Fruit fly (Drosophila melanogaster) whole organism, embryonic: ENCODE measurements around the gene Lcp65Ag2.

Source experiments
- Ada2b ChIP-seq: fragments of 200-800 bp; sonication (Bioruptor generic); IDR thresholded peaks from 2 replicates; pipeline ENCODE4 v1.3.6; 2022; ENCODE audit warnings: missing biosample characterization, missing genetic modification characterization
- Asciz ChIP-seq: fragments of 200-800 bp; sonication (Bioruptor generic); optimal IDR thresholded peaks from 2 replicates; lab custom pipeline; 2017; ENCODE audit warnings: missing biosample characterization, mild to moderate bottlenecking, missing genetic modification characterization, missing genetic modification reagents
- CG10431 ChIP-seq: fragments of 200-800 bp; sonication (Bioruptor generic); optimal IDR thresholded peaks from 3 replicates; lab custom pipeline; 2018; ENCODE audit warnings: missing biosample characterization, mild to moderate bottlenecking, missing genetic modification characterization
- CG10462 ChIP-seq: fragments of 200-800 bp; sonication (Bioruptor generic); optimal IDR thresholded peaks from 2 replicates; lab custom pipeline; 2016; ENCODE audit warnings: missing biosample characterization, missing genetic modification characterization
- CG10979 ChIP-seq: fragments of 200-800 bp; sonication (Bioruptor generic); optimal IDR thresholded peaks from 2 replicates; lab custom pipeline; 2018; ENCODE audit warnings: missing biosample characterization, mild to moderate bottlenecking, missing genetic modification characterization, moderate library complexity
- CG11456 ChIP-seq: fragments of 200-800 bp; sonication (Bioruptor generic); IDR thresholded peaks from 3 replicates; pipeline ENCODE4 v1.3.6; 2022; ENCODE audit warnings: missing biosample characterization, missing genetic modification characterization
- CG14710 ChIP-seq: fragments of 200-800 bp; sonication (Bioruptor generic); optimal IDR thresholded peaks from 3 replicates; lab custom pipeline; 2019; ENCODE audit warnings: missing biosample characterization, mild to moderate bottlenecking, missing genetic modification characterization, moderate library complexity
- CG15073 ChIP-seq: fragments of 200-800 bp; sonication (Bioruptor generic); optimal IDR thresholded peaks from 2 replicates; lab custom pipeline; 2016; ENCODE audit warnings: missing biosample characterization, missing genetic modification characterization
- CG17612 ChIP-seq: fragments of 200-800 bp; sonication (Bioruptor generic); IDR thresholded peaks from 2 replicates; pipeline ENCODE4 v1.3.6; 2022; ENCODE audit warnings: missing biosample characterization, missing genetic modification characterization
- CG18476 ChIP-seq: fragments of 200-800 bp; sonication (Bioruptor generic); optimal IDR thresholded peaks from 2 replicates; lab custom pipeline; 2016; ENCODE audit warnings: missing biosample characterization, mild to moderate bottlenecking, missing genetic modification characterization
- CG2120 ChIP-seq: fragments of 200-800 bp; sonication (Bioruptor generic); optimal IDR thresholded peaks from 3 replicates; lab custom pipeline; 2016; ENCODE audit warnings: missing biosample characterization, missing genetic modification characterization
- CG30431 ChIP-seq: fragments of 200-800 bp; sonication (Bioruptor generic); optimal IDR thresholded peaks from 2 replicates; lab custom pipeline; 2017; ENCODE audit warnings: missing biosample characterization, missing genetic modification characterization
- CG31388 ChIP-seq: fragments of 200-800 bp; sonication (Bioruptor generic); optimal IDR thresholded peaks from 2 replicates; lab custom pipeline; 2016; ENCODE audit warnings: missing biosample characterization, missing genetic modification characterization
- CG31441 ChIP-seq: fragments of 200-800 bp; sonication (Bioruptor generic); IDR thresholded peaks from 2 replicates; pipeline ENCODE4 v1.3.6; 2022; ENCODE audit warnings: missing biosample characterization, missing genetic modification characterization
- CG33213 ChIP-seq: fragments of 200-800 bp; sonication (Bioruptor generic); optimal IDR thresholded peaks from 3 replicates; lab custom pipeline; 2016; ENCODE audit warnings: missing biosample characterization, missing genetic modification characterization
- CG3407 ChIP-seq: fragments of 200-800 bp; sonication (Bioruptor generic); optimal IDR thresholded peaks from 2 replicates; lab custom pipeline; 2018; ENCODE audit warnings: missing biosample characterization, mild to moderate bottlenecking, missing genetic modification characterization
- CG34422 ChIP-seq: fragments of 200-800 bp; sonication (Bioruptor generic); IDR thresholded peaks from 3 replicates; pipeline ENCODE4 v1.3.6; 2022; ENCODE audit warnings: missing biosample characterization, missing genetic modification characterization
- CG4328 ChIP-seq: fragments of 200-800 bp; sonication (Bioruptor generic); optimal IDR thresholded peaks from 3 replicates; lab custom pipeline; 2017; ENCODE audit warnings: missing biosample characterization, missing genetic modification reagents, missing genetic modification characterization
- CG7745 ChIP-seq: fragments of 200-800 bp; sonication (Bioruptor generic); optimal IDR thresholded peaks from 2 replicates; lab custom pipeline; 2018; ENCODE audit warnings: missing biosample characterization, mild to moderate bottlenecking, missing genetic modification characterization, moderate library complexity
- CG7839 ChIP-seq: fragments of 200-800 bp; sonication (Bioruptor generic); optimal IDR thresholded peaks from 3 replicates; lab custom pipeline; 2018; ENCODE audit warnings: missing biosample characterization, mild to moderate bottlenecking, missing genetic modification characterization, moderate library complexity
- CG8290 ChIP-seq, 3 experiments: fragments of 200-800 bp; sonication (Bioruptor generic); optimal IDR thresholded peaks; 2 replicates each; lab custom pipeline; 2016 to 2019; ENCODE audit warnings: missing biosample characterization in 3 of 3, missing genetic modification characterization in 3 of 3, mild to moderate bottlenecking in 2 of 3, moderate library complexity in 1 of 3
- Chrac-16 ChIP-seq: fragments of 200-800 bp; sonication (Bioruptor generic); optimal IDR thresholded peaks from 3 replicates; lab custom pipeline; 2016; ENCODE audit warnings: missing biosample characterization, missing genetic modification characterization
- Deaf1 ChIP-seq: fragments of 200-800 bp; optimal IDR thresholded peaks from 3 replicates; lab custom pipeline; 2019; ENCODE audit warnings: missing biosample characterization, mild to moderate bottlenecking, missing genetic modification characterization, moderate library complexity
- Poxn ChIP-seq: fragments of 200-800 bp; sonication (Bioruptor generic); IDR thresholded peaks from 2 replicates; pipeline ENCODE4 v1.3.6; 2022; ENCODE audit warnings: missing biosample characterization, missing genetic modification characterization
- Side ChIP-seq: fragments of 200-800 bp; sonication (Bioruptor generic); optimal IDR thresholded peaks from 2 replicates; lab custom pipeline; 2016; ENCODE audit warnings: missing biosample characterization, missing genetic modification characterization
- Taf1 ChIP-seq: fragments of 200-800 bp; sonication (Bioruptor generic); IDR thresholded peaks from 2 replicates; pipeline ENCODE4 v1.3.6; 2022; ENCODE audit warnings: missing biosample characterization, missing genetic modification characterization
- Tbp ChIP-seq: fragments of >200 bp; optimal IDR thresholded peaks from 2 replicates; lab custom pipeline; 2018; ENCODE audit warnings: missing biosample characterization, missing genetic modification characterization
- ci ChIP-seq: fragments of 200-800 bp; sonication (Bioruptor generic); IDR thresholded peaks from 3 replicates; pipeline ENCODE4 v1.3.6; 2022; ENCODE audit warnings: missing biosample characterization, missing genetic modification characterization
- dysf ChIP-seq: fragments of 200-800 bp; sonication (Bioruptor generic); IDR thresholded peaks from 3 replicates; pipeline ENCODE4 v1.3.6; 2022; ENCODE audit warnings: missing biosample characterization, missing genetic modification characterization
- grau ChIP-seq: fragments of 200-800 bp; optimal IDR thresholded peaks from 3 replicates; lab custom pipeline; 2019; ENCODE audit warnings: missing biosample characterization, mild to moderate bottlenecking, missing genetic modification characterization, moderate library complexity
- gro ChIP-seq: fragments of 200-800 bp; sonication (Bioruptor generic); optimal IDR thresholded peaks from 2 replicates; lab custom pipeline; 2016; ENCODE audit warnings: missing biosample characterization, missing genetic modification characterization
- hth ChIP-seq: fragments of >200 bp; optimal IDR thresholded peaks from 2 replicates; lab custom pipeline; 2017; ENCODE audit warnings: inconsistent platforms
- lab ChIP-seq: fragments of 200-800 bp; sonication (Bioruptor generic); optimal IDR thresholded peaks from 3 replicates; lab custom pipeline; 2017; ENCODE audit warnings: missing biosample characterization, missing genetic modification characterization, mild to moderate bottlenecking, moderate library complexity, missing genetic modification reagents
- lov ChIP-seq, 2 experiments: fragments of 200-800 bp in 1 of 2; fragments of >200 bp in 1 of 2; sonication (Bioruptor generic) in 1 of 2; IDR thresholded peaks in 1 of 2; optimal IDR thresholded peaks in 1 of 2; 2 replicates in 1 of 2; 3 replicates in 1 of 2; pipeline versions ENCODE4 v1.3.6 to Lab custom; 2017 to 2022; ENCODE audit warnings: missing biosample characterization in 1 of 2, missing genetic modification characterization in 1 of 2
- maf-S ChIP-seq: fragments of 200-800 bp; sonication (Bioruptor generic); optimal IDR thresholded peaks from 2 replicates; lab custom pipeline; 2016; ENCODE audit warnings: missing biosample characterization, missing genetic modification characterization
- mirr ChIP-seq: fragments of 200-800 bp; sonication (Bioruptor generic); optimal IDR thresholded peaks from 3 replicates; lab custom pipeline; 2018; ENCODE audit warnings: missing biosample characterization, mild to moderate bottlenecking, missing genetic modification characterization
- org-1 ChIP-seq: fragments of 200-800 bp; sonication (Bioruptor generic); optimal IDR thresholded peaks from 2 replicates; lab custom pipeline; 2017; ENCODE audit warnings: missing biosample characterization, missing genetic modification characterization
- otp ChIP-seq: fragments of 200-800 bp; sonication (Bioruptor generic); IDR thresholded peaks from 3 replicates; pipeline ENCODE4, ENCODE4 v1.3.6; 2022; ENCODE audit warnings: missing biosample characterization, missing genetic modification characterization
- pan ChIP-seq, 4 experiments: fragments of >200 bp in 3 of 4; fragments of 200-800 bp in 1 of 4; sonication (Bioruptor generic) in 1 of 4; optimal IDR thresholded peaks in 3 of 4; IDR thresholded peaks in 1 of 4; 2 replicates each; pipeline versions ENCODE4 v1.3.6 to Lab custom; 2017 to 2022; ENCODE audit warnings: missing biosample characterization in 2 of 4, missing genetic modification characterization in 2 of 4, mixed read lengths in 1 of 4
- pfk ChIP-seq: fragments of 200-800 bp; sonication (Bioruptor generic); optimal IDR thresholded peaks from 2 replicates; lab custom pipeline; 2018; ENCODE audit warnings: missing biosample characterization, mild to moderate bottlenecking, missing genetic modification characterization, moderate library complexity
- pho ChIP-seq: fragments of 200-800 bp; sonication (Bioruptor generic); optimal IDR thresholded peaks from 2 replicates; lab custom pipeline; 2016; ENCODE audit warnings: missing biosample characterization, missing genetic modification characterization
- phol ChIP-seq: fragments of 200-800 bp; sonication (Bioruptor generic); optimal IDR thresholded peaks from 3 replicates; lab custom pipeline; 2018; ENCODE audit warnings: missing biosample characterization, mild to moderate bottlenecking, missing genetic modification characterization, moderate library complexity
- psq ChIP-seq: fragments of 200-800 bp; sonication (Bioruptor generic); optimal IDR thresholded peaks from 2 replicates; lab custom pipeline; 2017; ENCODE audit warnings: missing biosample characterization, missing genetic modification characterization
- repo ChIP-seq: fragments of 200-800 bp; sonication (Bioruptor generic); optimal IDR thresholded peaks from 2 replicates; lab custom pipeline; 2016; ENCODE audit warnings: missing biosample characterization, missing genetic modification characterization
- sens-2 ChIP-seq: fragments of 200-800 bp; sonication (Bioruptor generic); IDR thresholded peaks from 2 replicates; pipeline ENCODE4 v1.3.6; 2022; ENCODE audit warnings: missing biosample characterization, missing genetic modification characterization
- sisA ChIP-seq: fragments of 200-800 bp; sonication (Bioruptor generic); IDR thresholded peaks from 2 replicates; pipeline ENCODE4 v1.3.6; 2022; ENCODE audit warnings: missing biosample characterization, missing genetic modification characterization
- stwl ChIP-seq: fragments of 200-800 bp; sonication (Bioruptor generic); optimal IDR thresholded peaks from 3 replicates; lab custom pipeline; 2018; ENCODE audit warnings: missing biosample characterization, mild to moderate bottlenecking, missing genetic modification characterization, moderate library complexity
- tgo ChIP-seq: fragments of 200-800 bp; sonication (Bioruptor generic); IDR thresholded peaks from 3 replicates; pipeline ENCODE4 v1.3.6; 2022; ENCODE audit warnings: missing biosample characterization, missing genetic modification characterization
- tio ChIP-seq: fragments of 200-800 bp; sonication (Bioruptor generic); optimal IDR thresholded peaks from 2 replicates; lab custom pipeline; 2017; ENCODE audit warnings: missing biosample characterization, missing genetic modification characterization, inconsistent platforms
- unpg ChIP-seq: fragments of 200-800 bp; sonication (Bioruptor generic); optimal IDR thresholded peaks from 3 replicates; lab custom pipeline; 2018; ENCODE audit warnings: missing biosample characterization, mild to moderate bottlenecking, missing genetic modification characterization, moderate library complexity

The Lcp65Ag2 gene

DNA sequence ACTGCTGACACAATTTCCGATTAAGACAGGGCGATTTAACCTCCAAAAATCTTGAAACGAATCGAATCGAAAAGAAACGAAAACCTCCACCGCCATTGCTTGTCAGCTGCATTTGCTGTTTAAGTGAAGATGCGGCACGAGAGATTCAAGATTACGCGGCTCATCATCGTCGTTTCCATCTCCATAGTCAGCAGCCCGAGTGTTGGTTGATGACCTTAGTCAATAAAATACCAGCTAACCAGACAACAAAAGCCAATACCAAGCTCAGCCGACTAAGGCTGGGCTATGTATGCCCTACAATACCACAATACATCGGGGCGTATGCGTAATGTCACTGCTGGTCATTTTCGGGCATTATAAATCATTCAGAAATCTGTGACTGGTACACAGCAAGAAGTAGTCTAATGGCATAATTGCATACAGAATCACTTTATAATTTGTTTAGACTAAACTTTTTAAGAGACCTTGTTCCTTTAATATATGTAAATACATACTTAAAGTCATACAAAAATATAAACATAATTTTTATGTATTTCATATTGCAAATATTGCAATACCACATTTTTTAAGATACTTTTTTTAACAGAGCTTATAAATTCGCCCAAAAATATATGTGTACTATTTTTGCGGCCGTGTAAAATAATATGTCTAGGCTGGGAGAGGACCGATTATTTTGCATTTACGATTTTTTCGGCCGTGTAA is 7.5 kb upstream of the Lcp65Ag2 start (continued):
- TF ChIP-seq pan (optimal IDR thresholded peaks at IDR 0.05; lab: Kevin White, UChicago) = no peak
- no peak for TF ChIP-seq pan (GFP tag; optimal IDR thresholded peaks at IDR 0.05 in 1 of 2, IDR thresholded peaks at IDR 0.05 in 1 of 2)
- no peak for TF ChIP-seq Chrac-16 (GFP tag; lab: Kevin White, UChicago)
- TF ChIP-seq hth (lab: Kevin White, UChicago) = no peak
- TF ChIP-seq Asciz (GFP tag; lab: Kevin White, UChicago) = no peak
- TF ChIP-seq CG15073 (GFP tag; lab: Kevin White, UChicago) = no peak
- no peak for TF ChIP-seq CG10431
- no peak for TF ChIP-seq CG14710 (tag; lab: Kevin White, UChicago)
- TF ChIP-seq grau = peak; percentile 20
- no peak for TF ChIP-seq Taf1
- no peak for TF ChIP-seq CG3407 (GFP tag; lab: Kevin White, UChicago)
- no peak for TF ChIP-seq Poxn (GFP tag; lab: Robert Waterston, UW)
- no peak for TF ChIP-seq phol (tag; lab: Kevin White, UChicago)
- TF ChIP-seq dysf = peak; percentile 45; the same call in 1 of the 3 replicates
- no peak for TF ChIP-seq CG31388 (GFP tag; lab: Kevin White, UChicago)
- TF ChIP-seq ci (GFP tag; lab: Robert Waterston, UW) = no peak
- TF ChIP-seq mirr (GFP tag; lab: Kevin White, UChicago) = no peak
- no peak for TF ChIP-seq stwl (tag; lab: Kevin White, UChicago)
- no peak for TF ChIP-seq CG10979 (tag; lab: Kevin White, UChicago)
- TF ChIP-seq CG34422 (GFP tag; lab: Robert Waterston, UW) = no peak
- TF ChIP-seq pho (GFP tag; lab: Kevin White, UChicago) = no peak
- no peak for TF ChIP-seq Ada2b (GFP tag; lab: Robert Waterston, UW)
- TF ChIP-seq CG10462 (GFP tag; lab: Kevin White, UChicago) = no peak
- TF ChIP-seq pfk (GFP tag; lab: Kevin White, UChicago) = no peak
- TF ChIP-seq maf-S (GFP tag; lab: Kevin White, UChicago) = no peak
- TF ChIP-seq repo (GFP tag; lab: Kevin White, UChicago) = no peak
- no peak for TF ChIP-seq sisA
- TF ChIP-seq unpg (GFP tag; lab: Kevin White, UChicago) = peak; percentile 0
- no peak for TF ChIP-seq gro (GFP tag; lab: Kevin White, UChicago)
- peak; percentile 14; the same call in 1 of the 3 replicates for TF ChIP-seq tgo (GFP tag; lab: Robert Waterston, UW)
- TF ChIP-seq CG2120 (GFP tag; lab: Kevin White, UChicago) = no peak
- no peak for TF ChIP-seq Tbp
- TF ChIP-seq tio = no peak
- no peak for TF ChIP-seq CG17612 (GFP tag; lab: Robert Waterston, UW)
- TF ChIP-seq CG30431 (GFP tag; lab: Kevin White, UChicago) = no peak
- TF ChIP-seq otp (GFP tag; lab: Robert Waterston, UW) = 0 out of 3 replicates have a peak, but pooled peaks have one; percentile 10
- no peak for TF ChIP-seq CG7745 (tag; lab: Kevin White, UChicago)
- no peak for TF ChIP-seq sens-2 (GFP tag; lab: Robert Waterston, UW)
- no peak for TF ChIP-seq psq (GFP tag; lab: Kevin White, UChicago)
- TF ChIP-seq CG18476 (GFP tag; lab: Kevin White, UChicago) = no peak
- TF ChIP-seq CG33213 = no peak
- TF ChIP-seq CG4328 (GFP tag; lab: Kevin White, UChicago) = no peak
- no peak for TF ChIP-seq org-1
- no peak for TF ChIP-seq lov (optimal IDR thresholded peaks at IDR 0.05; lab: Kevin White, UChicago)
- no peak for TF ChIP-seq lov (GFP tag; IDR thresholded peaks at IDR 0.05; lab: Robert Waterston, UW)
- peak; percentile 33 for TF ChIP-seq CG7839 (tag; lab: Kevin White, UChicago)
- TF ChIP-seq Deaf1 (tag; lab: Kevin White, UChicago) = no peak
- no peak for TF ChIP-seq lab (GFP tag; lab: Kevin White, UChicago)
- TF ChIP-seq Side (GFP tag; lab: Kevin White, UChicago) = no peak
- no peak for TF ChIP-seq CG8290 (GFP tag; optimal IDR thresholded peaks at IDR 0.05; lab: Kevin White, UChicago)
- TF ChIP-seq CG8290 (tag; optimal IDR thresholded peaks at IDR 0.05; lab: Kevin White, UChicago) = peak in 1 of 2 experiments; percentile 35
- no peak for TF ChIP-seq CG11456 (GFP tag; lab: Robert Waterston, UW)
- TF ChIP-seq CG31441 (GFP tag; lab: Robert Waterston, UW) = no peak
